Fruit fly (Drosophila melanogaster) whole organism, embryonic: ENCODE measurements around the gene sick.
A peak's percentile ranks its signal among the peaks of the same experiment; 100 is the strongest.

Experiments used
- Atf6 ChIP-seq: fragments of 200-800 bp; sonication (Bioruptor generic); IDR thresholded peaks from 2 replicates; pipeline ENCODE4 v1.3.6; 2022; ENCODE audit warnings: missing biosample characterization, missing genetic modification characterization
- BtbVII ChIP-seq: fragments of 200-800 bp; sonication (Bioruptor generic); optimal IDR thresholded peaks from 3 replicates; lab custom pipeline; 2017; ENCODE audit warnings: missing biosample characterization, mild to moderate bottlenecking, missing genetic modification characterization
- CG11093 ChIP-seq: fragments of 200-800 bp; sonication (Bioruptor generic); IDR thresholded peaks from 3 replicates; pipeline ENCODE4 v1.3.6; 2022; ENCODE audit warnings: missing biosample characterization, missing genetic modification characterization
- CG11723 ChIP-seq: fragments of 200-800 bp; sonication (Bioruptor generic); optimal IDR thresholded peaks from 2 replicates; lab custom pipeline; 2017; ENCODE audit warnings: missing biosample characterization, mild to moderate bottlenecking, missing genetic modification characterization
- CG12104 ChIP-seq: fragments of 200-800 bp; sonication (Bioruptor generic); optimal IDR thresholded peaks from 3 replicates; lab custom pipeline; 2016; ENCODE audit warnings: missing biosample characterization, missing genetic modification characterization
- CG12659 ChIP-seq: fragments of 200-800 bp; sonication (Bioruptor generic); optimal IDR thresholded peaks from 3 replicates; lab custom pipeline; 2017; ENCODE audit warnings: mild to moderate bottlenecking, missing biosample characterization, missing genetic modification reagents, missing genetic modification characterization
- CG12942 ChIP-seq: fragments of 200-800 bp; sonication (Bioruptor generic); optimal IDR thresholded peaks from 3 replicates; lab custom pipeline; 2016; ENCODE audit warnings: missing biosample characterization, missing genetic modification characterization
- CG13775 ChIP-seq: fragments of 200-800 bp; sonication (Bioruptor generic); optimal IDR thresholded peaks from 3 replicates; lab custom pipeline; 2017; ENCODE audit warnings: missing biosample characterization, mild to moderate bottlenecking, missing genetic modification characterization
- CG14710 ChIP-seq: fragments of 200-800 bp; sonication (Bioruptor generic); optimal IDR thresholded peaks from 3 replicates; lab custom pipeline; 2019; ENCODE audit warnings: missing biosample characterization, mild to moderate bottlenecking, missing genetic modification characterization, moderate library complexity
- CG16779 ChIP-seq: fragments of 200-800 bp; sonication (Bioruptor generic); IDR thresholded peaks from 2 replicates; pipeline ENCODE4 v1.3.6; 2022; ENCODE audit warnings: missing biosample characterization, missing genetic modification characterization
- CG17912 ChIP-seq: fragments of 200-800 bp; sonication (Bioruptor generic); optimal IDR thresholded peaks from 2 replicates; lab custom pipeline; 2018; ENCODE audit warnings: missing biosample characterization, mild to moderate bottlenecking, missing genetic modification characterization
- CG18011 ChIP-seq: fragments of 200-800 bp; sonication (Bioruptor generic); optimal IDR thresholded peaks from 2 replicates; lab custom pipeline; 2017; ENCODE audit warnings: missing biosample characterization, missing genetic modification characterization, mild to moderate bottlenecking, moderate library complexity, missing genotype
- CG18619 ChIP-seq: fragments of 200-800 bp; sonication (Bioruptor generic); optimal IDR thresholded peaks from 3 replicates; lab custom pipeline; 2017; ENCODE audit warnings: missing biosample characterization, mild to moderate bottlenecking, missing genetic modification characterization
- CG2875 ChIP-seq: fragments of 200-800 bp; sonication (Bioruptor generic); optimal IDR thresholded peaks from 2 replicates; lab custom pipeline; 2017; ENCODE audit warnings: missing biosample characterization, mild to moderate bottlenecking, missing genetic modification characterization, missing genetic modification reagents
- CG30020 ChIP-seq: fragments of 200-800 bp; optimal IDR thresholded peaks from 2 replicates; lab custom pipeline; 2019; ENCODE audit warnings: missing biosample characterization, mild to moderate bottlenecking, missing genetic modification characterization, moderate library complexity
- CG34376 ChIP-seq: fragments of 200-800 bp; sonication (Bioruptor generic); optimal IDR thresholded peaks from 2 replicates; lab custom pipeline; 2018; ENCODE audit warnings: missing biosample characterization, mild to moderate bottlenecking, missing genetic modification characterization
- CG4282 ChIP-seq: fragments of 200-800 bp; sonication (Bioruptor generic); optimal IDR thresholded peaks from 2 replicates; lab custom pipeline; 2016; ENCODE audit warnings: missing biosample characterization, missing genetic modification characterization
- Deaf1 ChIP-seq: fragments of 200-800 bp; optimal IDR thresholded peaks from 3 replicates; lab custom pipeline; 2019; ENCODE audit warnings: missing biosample characterization, mild to moderate bottlenecking, missing genetic modification characterization, moderate library complexity
- Dll ChIP-seq: fragments of 200-800 bp; sonication (Bioruptor generic); IDR thresholded peaks from 4 replicates; pipeline ENCODE4 v1.3.6; 2022; ENCODE audit warnings: missing biosample characterization, missing genetic modification characterization; ENCODE audit not compliant: partially characterized antibody
- Ets97D ChIP-seq: fragments of 200-800 bp; sonication (Bioruptor generic); optimal IDR thresholded peaks from 3 replicates; lab custom pipeline; 2016; ENCODE audit warnings: missing biosample characterization, missing genetic modification characterization
- Fer2 ChIP-seq: fragments of 200-800 bp; sonication (Bioruptor generic); optimal IDR thresholded peaks from 2 replicates; lab custom pipeline; 2018; ENCODE audit warnings: missing biosample characterization, mild to moderate bottlenecking, missing genetic modification characterization, moderate library complexity
- Fer3 ChIP-seq: fragments of 200-800 bp; sonication (Bioruptor generic); optimal IDR thresholded peaks from 2 replicates; lab custom pipeline; 2018; ENCODE audit warnings: missing biosample characterization, mild to moderate bottlenecking, missing genetic modification characterization, moderate library complexity
- Gug ChIP-seq: fragments of 200-800 bp; sonication (Bioruptor generic); IDR thresholded peaks from 4 replicates; pipeline ENCODE4 v1.3.6; 2022; ENCODE audit warnings: missing biosample characterization, missing genetic modification characterization
- H15 ChIP-seq: fragments of 200-800 bp; sonication (Bioruptor generic); IDR thresholded peaks from 3 replicates; pipeline ENCODE4 v1.3.6; 2022; ENCODE audit warnings: missing biosample characterization, missing genetic modification characterization
- H2.0 ChIP-seq: fragments of 200-800 bp; sonication (Bioruptor generic); IDR thresholded peaks from 2 replicates; pipeline ENCODE4 v1.3.6; 2022; ENCODE audit warnings: missing biosample characterization, missing genetic modification characterization
- HHEX ChIP-seq: fragments of 200-800 bp; sonication (Bioruptor generic); optimal IDR thresholded peaks from 3 replicates; lab custom pipeline; 2017; ENCODE audit warnings: missing biosample characterization, mild to moderate bottlenecking, missing genetic modification characterization, missing genetic modification reagents
- HLHmδ ChIP-seq: fragments of 200-800 bp; sonication (Bioruptor generic); optimal IDR thresholded peaks from 2 replicates; lab custom pipeline; 2018; ENCODE audit warnings: missing biosample characterization, mild to moderate bottlenecking, missing genetic modification characterization, moderate library complexity
- Hmr ChIP-seq: fragments of 200-800 bp; sonication (Bioruptor generic); optimal IDR thresholded peaks from 3 replicates; lab custom pipeline; 2017; ENCODE audit warnings: mild to moderate bottlenecking, missing biosample characterization, missing genetic modification reagents, missing genetic modification characterization
- MTF-1 ChIP-seq: fragments of 200-800 bp; sonication (Bioruptor generic); optimal IDR thresholded peaks from 2 replicates; lab custom pipeline; 2018; ENCODE audit warnings: missing biosample characterization, mild to moderate bottlenecking, missing genetic modification characterization, borderline replicate concordance
- Mad ChIP-seq: fragments of 200-800 bp; sonication (Bioruptor generic); optimal IDR thresholded peaks from 2 replicates; lab custom pipeline; 2016; ENCODE audit warnings: missing biosample characterization, missing genetic modification characterization
- Med ChIP-seq: fragments of 200-800 bp; sonication (Bioruptor generic); peaks from one replicate; lab custom pipeline; 2016; ENCODE audit warnings: missing biosample characterization, missing genetic modification characterization, mild to moderate bottlenecking, inconsistent platforms, moderate library complexity
- NK7.1 ChIP-seq: fragments of 200-800 bp; sonication (Bioruptor generic); optimal IDR thresholded peaks from 3 replicates; lab custom pipeline; 2016; ENCODE audit warnings: missing biosample characterization, missing genetic modification characterization
- Nf-YC ChIP-seq: fragments of 200-800 bp; optimal IDR thresholded peaks from 3 replicates; lab custom pipeline; 2019; ENCODE audit warnings: missing biosample characterization, mild to moderate bottlenecking, missing genetic modification characterization, moderate library complexity
- Usf ChIP-seq: fragments of 200-800 bp; sonication (Bioruptor generic); optimal IDR thresholded peaks from 2 replicates; lab custom pipeline; 2017; ENCODE audit warnings: missing genotype, missing biosample characterization, missing genetic modification characterization
- Xrp1 ChIP-seq: fragments of 200-800 bp; sonication (Bioruptor generic); IDR thresholded peaks from 2 replicates; pipeline ENCODE4 v1.3.6; 2022; ENCODE audit warnings: missing biosample characterization, missing genetic modification characterization
- YL-1 ChIP-seq: fragments of 200-800 bp; sonication (Bioruptor generic); optimal IDR thresholded peaks from 3 replicates; lab custom pipeline; 2017; ENCODE audit warnings: missing biosample characterization, mild to moderate bottlenecking, missing genetic modification characterization
- bab2 ChIP-seq: fragments of 200-800 bp; sonication (Bioruptor generic); optimal IDR thresholded peaks from 2 replicates; lab custom pipeline; 2016; ENCODE audit warnings: missing biosample characterization, missing genetic modification characterization
- caup ChIP-seq: fragments of 200-800 bp; sonication (Bioruptor generic); optimal IDR thresholded peaks from 3 replicates; lab custom pipeline; 2017; ENCODE audit warnings: missing biosample characterization, mild to moderate bottlenecking, missing genetic modification characterization, moderate library complexity; ENCODE audit not compliant: severe bottlenecking
- fd96Cb ChIP-seq: fragments of 200-800 bp; sonication (Bioruptor generic); optimal IDR thresholded peaks from 2 replicates; lab custom pipeline; 2018; ENCODE audit warnings: missing biosample characterization, mild to moderate bottlenecking, missing genetic modification characterization, moderate library complexity
- nau ChIP-seq: fragments of 200-800 bp; sonication (Bioruptor generic); optimal IDR thresholded peaks from 3 replicates; lab custom pipeline; 2017; ENCODE audit warnings: missing biosample characterization, mild to moderate bottlenecking, missing genetic modification characterization, missing genetic modification reagents
- pfk ChIP-seq: fragments of 200-800 bp; sonication (Bioruptor generic); optimal IDR thresholded peaks from 2 replicates; lab custom pipeline; 2018; ENCODE audit warnings: missing biosample characterization, mild to moderate bottlenecking, missing genetic modification characterization, moderate library complexity
- prd ChIP-seq, 3 experiments: fragments of >200 bp in 2 of 3; fragments of 200-800 bp in 1 of 3; sonication (Bioruptor generic) in 1 of 3; optimal IDR thresholded peaks in 2 of 3; IDR thresholded peaks in 1 of 3; 2 replicates in 2 of 3; 3 replicates in 1 of 3; pipeline versions ENCODE4 v1.3.6 to Lab custom; 2017 to 2022; ENCODE audit warnings: missing biosample characterization in 1 of 3, missing genetic modification characterization in 1 of 3
- sc ChIP-seq, 3 experiments: fragments of >200 bp in 2 of 3; fragments of 200-800 bp in 1 of 3; sonication (Bioruptor generic) in 1 of 3; optimal IDR thresholded peaks; 2 replicates in 2 of 3; 3 replicates in 1 of 3; lab custom pipeline; 2017; ENCODE audit warnings: mild to moderate bottlenecking in 1 of 3, missing biosample characterization in 1 of 3, missing genetic modification characterization in 1 of 3, missing genetic modification reagents in 1 of 3
- sim ChIP-seq: fragments of 200-800 bp; sonication (Bioruptor generic); IDR thresholded peaks from 2 replicates; pipeline ENCODE4 v1.3.6; 2022; ENCODE audit warnings: missing biosample characterization, missing genetic modification characterization
- sqz ChIP-seq: fragments of 200-800 bp; sonication (Bioruptor generic); optimal IDR thresholded peaks from 3 replicates; lab custom pipeline; 2018; ENCODE audit warnings: missing biosample characterization, mild to moderate bottlenecking, missing genetic modification characterization
- ssp ChIP-seq: fragments of 200-800 bp; sonication (Bioruptor generic); IDR thresholded peaks from 2 replicates; pipeline ENCODE4 v1.3.6; 2022; ENCODE audit warnings: missing biosample characterization, missing genetic modification characterization
- tll ChIP-seq, 2 experiments: fragments of 200-800 bp in 1 of 2; fragments of >200 bp in 1 of 2; sonication (Bioruptor generic) in 1 of 2; optimal IDR thresholded peaks; 2 replicates each; lab custom pipeline; 2017 to 2019; ENCODE audit warnings: missing biosample characterization in 2 of 2, missing genetic modification characterization in 2 of 2, mild to moderate bottlenecking in 1 of 2, moderate library complexity in 1 of 2
- trem ChIP-seq: fragments of 200-800 bp; optimal IDR thresholded peaks from 3 replicates; lab custom pipeline; 2019; ENCODE audit warnings: missing biosample characterization, mild to moderate bottlenecking, missing genetic modification characterization, moderate library complexity
- vnd ChIP-seq: fragments of 200-800 bp; sonication (Bioruptor generic); IDR thresholded peaks from 3 replicates; pipeline ENCODE4 v1.3.6; 2022; ENCODE audit warnings: missing biosample characterization, missing genetic modification characterization; ENCODE audit not compliant: partially characterized antibody

sick gene

DNA sequence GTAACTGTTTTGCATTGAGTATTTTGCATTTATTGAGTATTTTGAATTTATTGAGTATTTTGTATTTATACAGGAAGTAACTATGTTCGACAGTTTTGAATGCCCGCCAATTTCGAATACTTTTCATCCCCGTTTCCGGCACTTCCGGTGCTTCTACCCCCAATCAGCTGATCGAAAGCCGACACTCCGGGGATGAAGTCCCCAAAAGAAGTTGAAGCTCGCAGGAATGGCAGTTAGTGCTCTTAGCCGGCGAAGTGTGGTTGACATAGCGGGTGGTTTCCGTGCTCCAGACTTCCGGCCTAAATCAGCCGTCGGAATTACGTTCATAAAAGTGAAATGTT lies at the start of gene sick (continued):
- TF ChIP-seq BtbVII (GFP tag; lab: Kevin White, UChicago) (peak; percentile 54), Med (peak; percentile 69), Gug (no peak), caup (GFP tag; lab: Kevin White, UChicago) (peak; percentile 57), tll (GFP tag; optimal IDR thresholded peaks at IDR 0.05; lab: Kevin White, UChicago) (no peak), ssp (no peak), YL-1 (GFP tag; lab: Kevin White, UChicago) (no peak), Ets97D (GFP tag; lab: Kevin White, UChicago) (peak; percentile 95), CG17912 (GFP tag; lab: Kevin White, UChicago) (no peak), CG12942 (GFP tag; lab: Kevin White, UChicago) (no peak), H2.0 (GFP tag; lab: Robert Waterston, UW) (no peak), Atf6 (GFP tag; lab: Robert Waterston, UW) (no peak), Dll (GFP tag; lab: Robert Waterston, UW) (0 out of 4 replicates have a peak, but pooled peaks have one; percentile 8), CG13775 (peak; percentile 40), sc (optimal IDR thresholded peaks at IDR 0.05; lab: Kevin White, UChicago) (no peak), sc (GFP tag; optimal IDR thresholded peaks at IDR 0.05; lab: Kevin White, UChicago) (peak; percentile 41), bab2 (GFP tag; lab: Kevin White, UChicago) (no peak), CG34376 (GFP tag; lab: Kevin White, UChicago) (peak; percentile 87), vnd (GFP tag; lab: Robert Waterston, UW) (no peak), Xrp1 (GFP tag; lab: Robert Waterston, UW) (no peak), CG18619 (GFP tag; lab: Kevin White, UChicago) (peak; percentile 5), sqz (peak; percentile 12), HHEX (peak; percentile 47), CG16779 (GFP tag; lab: Robert Waterston, UW) (0 out of 2 replicates have a peak, but pooled peaks have one; percentile 29), MTF-1 (GFP tag; lab: Kevin White, UChicago) (peak; percentile 12), CG12659 (GFP tag; lab: Kevin White, UChicago) (no peak), CG2875 (peak; percentile 52), CG30020 (peak; percentile 28), HLHmδ (GFP tag; lab: Kevin White, UChicago) (peak; percentile 65), Usf (GFP tag; lab: Kevin White, UChicago) (no peak), CG4282 (GFP tag; lab: Kevin White, UChicago) (no peak), pfk (GFP tag; lab: Kevin White, UChicago) (peak; percentile 29), CG11723 (peak; percentile 7), CG11093 (GFP tag; lab: Robert Waterston, UW) (no peak), Fer2 (tag; lab: Kevin White, UChicago) (no peak), CG14710 (tag; lab: Kevin White, UChicago) (peak; percentile 48), Mad (no peak), CG18011 (GFP tag; lab: Kevin White, UChicago) (no peak), Nf-YC (no peak), Fer3 (no peak), H15 (GFP tag; lab: Robert Waterston, UW) (0 out of 3 replicates have a peak, but pooled peaks have one; percentile 2), fd96Cb (tag; lab: Kevin White, UChicago) (no peak), Hmr (GFP tag; lab: Kevin White, UChicago) (peak; percentile 31), CG12104 (GFP tag; lab: Kevin White, UChicago) (peak; percentile 35), NK7.1 (GFP tag; lab: Kevin White, UChicago) (no peak), sim (GFP tag; lab: Robert Waterston, UW) (0 out of 2 replicates have a peak, but pooled peaks have one; percentile 22), Deaf1 (tag; lab: Kevin White, UChicago) (peak; percentile 0), prd (optimal IDR thresholded peaks at IDR 0.05; lab: Kevin White, UChicago) (no peak), prd (GFP tag; IDR thresholded peaks at IDR 0.05; lab: Robert Waterston, UW) (no peak), nau (peak; percentile 47), trem (peak; percentile 21)
